Fruit fly (Drosophila melanogaster): Measurements from ENCODE around the gene Qsox4.

The Qsox4 gene

DNA sequence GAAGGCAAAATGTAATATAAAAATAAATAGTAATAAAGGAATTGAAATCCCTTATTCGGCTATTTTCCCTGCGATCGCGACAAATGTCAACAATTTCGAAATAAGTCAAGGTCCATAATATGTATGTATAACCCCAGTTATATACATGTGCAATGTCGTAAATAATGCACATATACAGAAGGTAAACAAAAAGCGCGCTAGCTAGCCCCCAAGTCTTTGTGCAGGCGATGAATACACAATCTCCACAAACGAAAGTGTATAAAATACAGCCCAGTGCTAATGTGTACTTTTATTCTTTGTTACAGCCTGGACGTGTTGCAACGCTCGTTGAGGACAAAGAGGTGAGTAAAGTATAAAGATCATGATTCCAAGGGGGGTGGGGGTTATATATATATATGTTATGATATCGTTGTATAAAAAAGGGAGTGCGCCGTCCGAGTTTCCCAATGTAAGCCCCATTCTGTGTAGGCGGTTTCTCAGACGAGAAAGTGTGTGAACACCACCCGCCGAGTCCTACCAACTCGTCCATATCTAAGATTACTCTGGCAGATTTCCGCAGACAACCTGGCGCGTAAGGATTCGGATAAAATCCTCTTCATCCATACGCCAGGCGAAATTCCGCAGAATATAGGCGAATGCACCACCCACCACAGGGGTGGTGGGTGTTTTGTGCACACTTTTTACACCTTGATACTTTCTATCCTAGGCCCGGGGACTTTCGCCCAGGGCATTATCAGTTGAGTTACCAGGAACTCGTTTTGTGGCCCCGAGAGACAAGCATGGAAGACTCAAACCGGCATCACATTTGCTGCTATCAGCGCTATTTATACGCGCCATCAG lies 27.3 kb downstream of the Qsox4 start (continued):
- no peak for TF ChIP-seq CG8924 (tag; optimal IDR thresholded peaks at IDR 0.05)
- peak; percentile 36 for TF ChIP-seq CG15601 (tag; optimal IDR thresholded peaks at IDR 0.05)
- TF ChIP-seq Lim3 (GFP tag; IDR thresholded peaks at IDR 0.05) = no peak
- peak; percentile 32 for TF ChIP-seq Hmr (GFP tag; optimal IDR thresholded peaks at IDR 0.05)
- TF ChIP-seq NK7.1 (GFP tag; optimal IDR thresholded peaks at IDR 0.05) = no peak
- TF ChIP-seq CG4328 (GFP tag; optimal IDR thresholded peaks at IDR 0.05) = no peak
- peak; percentile 99 for TF ChIP-seq chinmo (GFP tag; IDR thresholded peaks at IDR 0.05; ENCODE audit: partially characterized antibody)
- no peak for TF ChIP-seq br (optimal IDR thresholded peaks at IDR 0.05)
- TF ChIP-seq CG7271 (tag; optimal IDR thresholded peaks at IDR 0.05) = no peak
- TF ChIP-seq pb (GFP tag; optimal IDR thresholded peaks at IDR 0.05) = no peak
- peak; percentile 93 for TF ChIP-seq rib (GFP tag; IDR thresholded peaks at IDR 0.05)
- no peak for TF ChIP-seq Hr51 (GFP tag; optimal IDR thresholded peaks at IDR 0.05)
- no peak for TF ChIP-seq Lpt (GFP tag; optimal IDR thresholded peaks at IDR 0.05)
- no peak for TF ChIP-seq maf-S (GFP tag; optimal IDR thresholded peaks at IDR 0.05)
- TF ChIP-seq YL-1 (GFP tag; optimal IDR thresholded peaks at IDR 0.05) = peak; percentile 26
- no peak for TF ChIP-seq hkb (optimal IDR thresholded peaks at IDR 0.05)
- no peak; the same call in 1 of the 2 replicates for TF ChIP-seq hkb (GFP tag; IDR thresholded peaks at IDR 0.05)
- TF ChIP-seq CG16779 (GFP tag; IDR thresholded peaks at IDR 0.05) = no peak
- TF ChIP-seq stc (GFP tag; IDR thresholded peaks at IDR 0.05) = 0 out of 2 replicates have a peak, but pooled peaks have one; percentile 32
- peak; percentile 72 for TF ChIP-seq sens (GFP tag)
- no peak for TF ChIP-seq Doc3 (GFP tag; IDR thresholded peaks at IDR 0.05; ENCODE audit: partially characterized antibody)
- no peak for TF ChIP-seq CG1647 (GFP tag; optimal IDR thresholded peaks at IDR 0.05)
- no peak for TF ChIP-seq CG9817 (tag; optimal IDR thresholded peaks at IDR 0.05)
- TF ChIP-seq ato (GFP tag; IDR thresholded peaks at IDR 0.05; ENCODE audit: partially characterized antibody) = peak; percentile 57; the same call in 1 of the 2 replicates
- TF ChIP-seq CG15269 (tag; optimal IDR thresholded peaks at IDR 0.05) = peak; percentile 27
- peak; percentile 46 for TF ChIP-seq HLHmδ (GFP tag; optimal IDR thresholded peaks at IDR 0.05)
- TF ChIP-seq CG5245 (GFP tag; optimal IDR thresholded peaks at IDR 0.05) = no peak
- peak; percentile 88 for TF ChIP-seq chn (GFP tag; optimal IDR thresholded peaks at IDR 0.05)
- 0 out of 2 replicates have a peak, but pooled peaks have one; percentile 28 for TF ChIP-seq CG17328 (GFP tag; IDR thresholded peaks at IDR 0.05)
- no peak for TF ChIP-seq Ets97D (GFP tag; optimal IDR thresholded peaks at IDR 0.05)
- no peak for TF ChIP-seq slp2 (GFP tag; optimal IDR thresholded peaks at IDR 0.05)
- peak; percentile 48 for TF ChIP-seq gcm (GFP tag; optimal IDR thresholded peaks at IDR 0.05)
- TF ChIP-seq gsb-n (tag; optimal IDR thresholded peaks at IDR 0.05) = no peak
- no peak for TF ChIP-seq CG10431 (GFP tag; optimal IDR thresholded peaks at IDR 0.05)
- no peak for TF ChIP-seq CG17359 (tag; optimal IDR thresholded peaks at IDR 0.05)
- TF ChIP-seq CG34224 (GFP tag; IDR thresholded peaks at IDR 0.05; ENCODE audit: partially characterized antibody) = peak; percentile 72
- peak; percentile 9 for TF ChIP-seq CG17829 (tag; optimal IDR thresholded peaks at IDR 0.05)
- TF ChIP-seq CG2116 (GFP tag; optimal IDR thresholded peaks at IDR 0.05) = no peak
- no peak for TF ChIP-seq wek (GFP tag; optimal IDR thresholded peaks at IDR 0.05)
- no peak for TF ChIP-seq sens-2 (GFP tag; IDR thresholded peaks at IDR 0.05)
- no peak for TF ChIP-seq CG31441 (GFP tag; IDR thresholded peaks at IDR 0.05)
- TF ChIP-seq phol (tag; optimal IDR thresholded peaks at IDR 0.05) = no peak
- TF ChIP-seq CG13894 (tag; optimal IDR thresholded peaks at IDR 0.05) = peak; percentile 94
- no peak for TF ChIP-seq Lhr (GFP tag; optimal IDR thresholded peaks at IDR 0.05)
- no peak for TF ChIP-seq twi (tag; optimal IDR thresholded peaks at IDR 0.05)
- peak; percentile 4; the same call in 1 of the 2 replicates for TF ChIP-seq Rfx (GFP tag; IDR thresholded peaks at IDR 0.05)
- peak; percentile 5 for TF ChIP-seq cad (GFP tag; optimal IDR thresholded peaks at IDR 0.05)
- TF ChIP-seq salm (tag; optimal IDR thresholded peaks at IDR 0.05) = no peak
- no peak for TF ChIP-seq bigmax (GFP tag; optimal IDR thresholded peaks at IDR 0.05)
- TF ChIP-seq jigr1 (GFP tag; IDR thresholded peaks at IDR 0.05) = no peak

Measured in whole organism, embryonic.